Worm (Caenorhabditis elegans) whole organism, L3 larva: ENCODE data around the gene nfki-1.

Experiments used
- ZK546.5 ChIP-seq: sonication (generic microtip); optimal IDR thresholded peaks from 2 replicates; lab custom pipeline; 2017; ENCODE audit warnings: missing biosample characterization, missing genetic modification characterization
- aly-2 ChIP-seq: fragments of 150-350 bp; optimal IDR thresholded peaks from 2 replicates; lab custom pipeline; 2014; ENCODE audit warnings: missing biosample characterization, missing genetic modification characterization
- ama-1 ChIP-seq: fragments of 150-350 bp; optimal IDR thresholded peaks from 2 replicates; lab custom pipeline; 2018
- ceh-16 ChIP-seq: sonication (generic microtip); optimal IDR thresholded peaks from 2 replicates; lab custom pipeline; 2017; ENCODE audit warnings: missing biosample characterization, missing genetic modification characterization
- ceh-28 ChIP-seq: fragments of 150-350 bp; optimal IDR thresholded peaks from 2 replicates; lab custom pipeline; 2014; ENCODE audit warnings: missing biosample characterization, missing genetic modification reagents, missing genetic modification characterization
- ceh-82 ChIP-seq: fragments of 150-350 bp; optimal IDR thresholded peaks from 2 replicates; lab custom pipeline; 2014; ENCODE audit warnings: missing biosample characterization, missing genetic modification characterization
- egl-27 ChIP-seq: sonication (generic microtip); optimal IDR thresholded peaks from 4 replicates; lab custom pipeline; 2017; ENCODE audit warnings: missing biosample characterization, missing genetic modification reagents, missing genetic modification characterization
- elt-1 ChIP-seq: fragments of 150-350 bp; optimal IDR thresholded peaks from 2 replicates; lab custom pipeline; 2014; ENCODE audit warnings: missing biosample characterization, missing genetic modification characterization
- elt-3 ChIP-seq, 3 experiments: fragments of 150-350 bp in 1 of 3; sonication (generic microtip) in 2 of 3; optimal IDR thresholded peaks; 2 replicates in 2 of 3; 4 replicates in 1 of 3; lab custom pipeline; 2014 to 2017; ENCODE audit warnings: missing biosample characterization in 3 of 3, missing genetic modification characterization in 3 of 3
- eor-1 ChIP-seq, 2 experiments: fragments of 150-350 bp; optimal IDR thresholded peaks; 2 replicates each; lab custom pipeline; 2014 to 2018; ENCODE audit warnings: missing biosample characterization in 2 of 2, missing genetic modification characterization in 2 of 2
- fkh-10 ChIP-seq: sonication (generic microtip); optimal IDR thresholded peaks from 2 replicates; lab custom pipeline; 2017; ENCODE audit warnings: missing biosample characterization, missing genetic modification reagents, missing genetic modification characterization
- fkh-2 ChIP-seq: fragments of 150-350 bp; optimal IDR thresholded peaks from 2 replicates; lab custom pipeline; 2014; ENCODE audit warnings: missing biosample characterization, missing genetic modification reagents, missing genetic modification characterization
- hmg-11 ChIP-seq: sonication (generic microtip); optimal IDR thresholded peaks from 2 replicates; lab custom pipeline; 2016; ENCODE audit warnings: missing genetic modification characterization, missing compliant biosample characterization
- lin-15B ChIP-seq: fragments of 150-350 bp; optimal IDR thresholded peaks from 2 replicates; lab custom pipeline; 2014; ENCODE audit warnings: missing biosample characterization, missing genetic modification characterization
- lin-39 ChIP-seq: fragments of 150-350 bp; optimal IDR thresholded peaks from 2 replicates; lab custom pipeline; 2018; ENCODE audit warnings: missing biosample characterization, missing genetic modification reagents, missing genetic modification characterization
- lsy-12 ChIP-seq: sonication (generic microtip); optimal IDR thresholded peaks from 2 replicates; lab custom pipeline; 2016; ENCODE audit warnings: mild to moderate bottlenecking, missing genetic modification characterization, missing compliant biosample characterization
- mdl-1 ChIP-seq: fragments of 150-350 bp; optimal IDR thresholded peaks from 2 replicates; lab custom pipeline; 2014; ENCODE audit warnings: missing biosample characterization, missing genetic modification characterization
- mml-1 ChIP-seq: fragments of 150-350 bp; sonication (generic microtip); optimal IDR thresholded peaks from 3 replicates; lab custom pipeline; 2014; ENCODE audit warnings: missing biosample characterization, missing genetic modification characterization
- nfya-1 ChIP-seq: sonication (generic microtip); optimal IDR thresholded peaks from 2 replicates; lab custom pipeline; 2017; ENCODE audit warnings: missing genetic modification characterization, mild to moderate bottlenecking, missing compliant biosample characterization, antibody characterized with exemption, moderate library complexity; ENCODE audit not compliant: insufficient read depth
- nhr-11 ChIP-seq: fragments of 150-350 bp; optimal IDR thresholded peaks from 2 replicates; lab custom pipeline; 2014; ENCODE audit warnings: missing biosample characterization, missing genetic modification characterization
- nhr-12 ChIP-seq: fragments of 150-350 bp; optimal IDR thresholded peaks from 2 replicates; lab custom pipeline; 2014; ENCODE audit warnings: missing biosample characterization, missing genetic modification characterization
- nhr-23 ChIP-seq: fragments of 150-350 bp; optimal IDR thresholded peaks from 2 replicates; lab custom pipeline; 2014; ENCODE audit warnings: missing biosample characterization, missing genetic modification reagents, missing genetic modification characterization
- nhr-237 ChIP-seq: fragments of 150-350 bp; optimal IDR thresholded peaks from 2 replicates; lab custom pipeline; 2014; ENCODE audit warnings: missing biosample characterization, missing genetic modification characterization
- nhr-25 ChIP-seq: sonication (generic microtip); optimal IDR thresholded peaks from 2 replicates; lab custom pipeline; 2017; ENCODE audit warnings: missing biosample characterization, missing genetic modification characterization
- nhr-43 ChIP-seq: sonication (generic microtip); optimal IDR thresholded peaks from 2 replicates; lab custom pipeline; 2016; ENCODE audit warnings: mild to moderate bottlenecking, missing genetic modification characterization, missing compliant biosample characterization; ENCODE audit not compliant: poor library complexity, severe bottlenecking
- nhr-67 ChIP-seq: fragments of 150-350 bp; optimal IDR thresholded peaks from 2 replicates; lab custom pipeline; 2014; ENCODE audit warnings: missing biosample characterization, missing genetic modification characterization
- nhr-76 ChIP-seq: fragments of 150-350 bp; sonication (generic microtip); optimal IDR thresholded peaks from 5 replicates; lab custom pipeline; 2014; ENCODE audit warnings: missing biosample characterization, missing genetic modification characterization
- nhr-77 ChIP-seq: fragments of 150-350 bp; optimal IDR thresholded peaks from 2 replicates; lab custom pipeline; 2014; ENCODE audit warnings: missing biosample characterization, missing genetic modification characterization
- pha-4 ChIP-seq: fragments of 150-350 bp; optimal IDR thresholded peaks from 2 replicates; lab custom pipeline; 2014; ENCODE audit warnings: missing biosample characterization, missing genetic modification reagents, missing genetic modification characterization
- skn-1 ChIP-seq: fragments of 150-350 bp; optimal IDR thresholded peaks from 2 replicates; lab custom pipeline; 2014; ENCODE audit warnings: missing biosample characterization, missing genetic modification characterization
- snpc-4 ChIP-seq: fragments of 150-350 bp; optimal IDR thresholded peaks from 2 replicates; lab custom pipeline; 2014; ENCODE audit warnings: missing biosample characterization, missing genetic modification characterization
- tbx-2 ChIP-seq: sonication (generic microtip); optimal IDR thresholded peaks from 2 replicates; lab custom pipeline; 2016; ENCODE audit warnings: mild to moderate bottlenecking, missing genetic modification characterization, missing compliant biosample characterization
- unc-62 ChIP-seq: fragments of 150-350 bp; sonication (generic microtip); optimal IDR thresholded peaks from 4 replicates; lab custom pipeline; 2014; ENCODE audit warnings: missing biosample characterization, missing genetic modification reagents, missing genetic modification characterization
- zag-1 ChIP-seq: fragments of 150-350 bp; optimal IDR thresholded peaks from 2 replicates; lab custom pipeline; 2014; ENCODE audit warnings: missing biosample characterization, missing genetic modification characterization
- ztf-11 ChIP-seq: fragments of 150-350 bp; optimal IDR thresholded peaks from 2 replicates; lab custom pipeline; 2014; ENCODE audit warnings: missing biosample characterization, missing genetic modification characterization

Gene nfki-1

ce11 chrX:15312073-15312472 lies 43.0 kb upstream of the nfki-1 start:
- TF ChIP-seq ama-1 (lab: Kevin White, UChicago) (no peak), nhr-237 (no peak), nhr-23 (tag; lab: Kevin White, UChicago) (peak; percentile 11), nhr-43 (tag; lab: Kevin White, UChicago) (peak; percentile 23), nhr-25 (tag; lab: Kevin White, UChicago) (peak; percentile 58), nhr-76 (tag; lab: Kevin White, UChicago) (no peak), elt-3 (tag; optimal IDR thresholded peaks at IDR 0.05; lab: Kevin White, UChicago) (no peak), lsy-12 (tag; lab: Kevin White, UChicago) (peak; percentile 23)

- TF ChIP-seq fkh-2 (tag; lab: Kevin White, UChicago) (no peak), nhr-25 (tag; lab: Kevin White, UChicago) (peak; percentile 87), tbx-2 (tag; lab: Kevin White, UChicago) (no peak)
Observed at ce11 chrX:15312681-15313080, 42.4 kb upstream of the nfki-1 start.

ce11 chrX:15317146-15317545 lies 37.9 kb upstream of the nfki-1 start, which contains the start of gene glb-28:
TSS of gene glb-28 (minus strand) at chrX:15317246.
- TF ChIP-seq nhr-76 (tag; lab: Kevin White, UChicago), result no peak
- no peak for TF ChIP-seq zag-1
- TF ChIP-seq nhr-12 (tag; lab: Kevin White, UChicago), result no peak
- TF ChIP-seq fkh-10 (GFP tag; lab: Kevin White, UChicago), result no peak
- no peak for TF ChIP-seq elt-3 (tag; optimal IDR thresholded peaks at IDR 0.05; lab: Kevin White, UChicago)
- TF ChIP-seq hmg-11, result no peak
- TF ChIP-seq mml-1 (tag; lab: Kevin White, UChicago), result no peak
- TF ChIP-seq pha-4, result no peak
- TF ChIP-seq ZK546.5 (tag; lab: Kevin White, UChicago), result no peak
- no peak for TF ChIP-seq tbx-2 (tag; lab: Kevin White, UChicago)
- TF ChIP-seq nhr-11 (tag; lab: Kevin White, UChicago), result no peak
- no peak for TF ChIP-seq nhr-43 (tag; lab: Kevin White, UChicago)
- no peak for TF ChIP-seq unc-62 (GFP tag; lab: Kevin White, UChicago)
- no peak for TF ChIP-seq fkh-2 (tag; lab: Kevin White, UChicago)
- TF ChIP-seq lin-15B (tag; lab: Kevin White, UChicago), result no peak
- no peak for TF ChIP-seq mdl-1 (tag; lab: Kevin White, UChicago)
- TF ChIP-seq elt-1 (tag; lab: Kevin White, UChicago), result no peak
- no peak for TF ChIP-seq ceh-82 (tag; lab: Kevin White, UChicago)

- TF ChIP-seq nhr-77 (tag; lab: Kevin White, UChicago), result no peak
- TF ChIP-seq, all 47 proteins: peak for 0
Observed at ce11 chrX:15321217-15321616, 33.8 kb upstream of the nfki-1 start.

ce11 chrX:15321791-15322190 lies 33.2 kb upstream of the nfki-1 start:
- TF ChIP-seq nhr-237 (no peak), ztf-11 (tag; lab: Kevin White, UChicago) (no peak), elt-1 (tag; lab: Kevin White, UChicago) (no peak), lin-39 (tag; lab: Kevin White, UChicago) (no peak)

- TF ChIP-seq ama-1 (lab: Kevin White, UChicago) (no peak), nhr-11 (tag; lab: Kevin White, UChicago) (no peak), egl-27 (tag; lab: Kevin White, UChicago) (no peak), hmg-11 (no peak), ztf-11 (tag; lab: Kevin White, UChicago) (no peak), lin-15B (tag; lab: Kevin White, UChicago) (no peak), ceh-82 (tag; lab: Kevin White, UChicago) (no peak), lin-39 (tag; lab: Kevin White, UChicago) (no peak), mdl-1 (tag; lab: Kevin White, UChicago) (no peak), skn-1 (no peak), eor-1 (tag; optimal IDR thresholded peaks at IDR 0.05; lab: Kevin White, UChicago) (no peak), aly-2 (tag; lab: Kevin White, UChicago) (no peak), ceh-28 (tag; lab: Kevin White, UChicago) (no peak), nhr-25 (tag; lab: Kevin White, UChicago) (no peak), snpc-4 (tag; lab: Kevin White, UChicago) (no peak), nfya-1 (no peak), nhr-67 (tag; lab: Kevin White, UChicago) (no peak), ceh-16 (tag; lab: Kevin White, UChicago) (no peak)
- TF ChIP-seq, all 47 proteins: peak for 0
Observed at ce11 chrX:15325709-15326108, 29.3 kb upstream of the nfki-1 start, which contains the start of gene Y15E3A.3. TSS of gene Y15E3A.3 (minus strand) at chrX:15325809.
